Fruit fly (Drosophila melanogaster): ENCODE data around the gene mex1.

The mex1 gene

dm6 chr3L:15530638-15531225, 11.3 kb upstream of the mex1 start (continued):
- no peak for TF ChIP-seq HLHmδ (GFP tag; optimal IDR thresholded peaks at IDR 0.05)
- no peak for TF ChIP-seq GATAe (GFP tag; conservative IDR thresholded peaks at IDR 0.05)
- no peak for TF ChIP-seq Awh (GFP tag; IDR thresholded peaks at IDR 0.05)
- no peak for TF ChIP-seq Stat92E (GFP tag; optimal IDR thresholded peaks at IDR 0.05)
- TF ChIP-seq dm (GFP tag; optimal IDR thresholded peaks at IDR 0.05): no peak
- TF ChIP-seq CG10209 (GFP tag; optimal IDR thresholded peaks at IDR 0.05): peak; percentile 2
- no peak for TF ChIP-seq bigmax (GFP tag; optimal IDR thresholded peaks at IDR 0.05)
- no peak for TF ChIP-seq D (optimal IDR thresholded peaks at IDR 0.05)
- peak; percentile 17 for TF ChIP-seq D (GFP tag; optimal IDR thresholded peaks at IDR 0.05)
- no peak for TF ChIP-seq CG10979 (tag; optimal IDR thresholded peaks at IDR 0.05)
- TF ChIP-seq dmrt11E (tag; optimal IDR thresholded peaks at IDR 0.05): no peak
- no peak for TF ChIP-seq insv (GFP tag; optimal IDR thresholded peaks at IDR 0.05)
- TF ChIP-seq sna (GFP tag; IDR thresholded peaks at IDR 0.05; ENCODE audit: partially characterized antibody): no peak
- TF ChIP-seq Optix (GFP tag; IDR thresholded peaks at IDR 0.05): no peak
- no peak for TF ChIP-seq CG13424 (tag; optimal IDR thresholded peaks at IDR 0.05)
- TF ChIP-seq Opbp (GFP tag; IDR thresholded peaks at IDR 0.05; ENCODE audit: partially characterized antibody): no peak
- TF ChIP-seq Mrtf (GFP tag; IDR thresholded peaks at IDR 0.05): no peak
- TF ChIP-seq CG10462 (GFP tag; optimal IDR thresholded peaks at IDR 0.05): no peak
- TF ChIP-seq CG12104 (GFP tag; optimal IDR thresholded peaks at IDR 0.05): no peak
- TF ChIP-seq Hr51 (GFP tag; optimal IDR thresholded peaks at IDR 0.05): no peak
- no peak for TF ChIP-seq Fer3 (tag; optimal IDR thresholded peaks at IDR 0.05)
- no peak for TF ChIP-seq shn (GFP tag; optimal IDR thresholded peaks at IDR 0.05)
- peak in 1 of 2 experiments; percentile 34 for TF ChIP-seq bsh (GFP tag; optimal IDR thresholded peaks at IDR 0.05)
- peak; percentile 57 for TF ChIP-seq CG33557 (GFP tag; optimal IDR thresholded peaks at IDR 0.05)
- no peak for TF ChIP-seq CG12942 (GFP tag; optimal IDR thresholded peaks at IDR 0.05)
- no peak for TF ChIP-seq Adf1 (GFP tag; IDR thresholded peaks at IDR 0.05)
- TF ChIP-seq dpn (GFP tag; optimal IDR thresholded peaks at IDR 0.05): no peak
- TF ChIP-seq Blimp-1 (GFP tag; optimal IDR thresholded peaks at IDR 0.05): no peak
- TF ChIP-seq CG32532 (GFP tag; IDR thresholded peaks at IDR 0.05): no peak
- TF ChIP-seq CG17912 (GFP tag; optimal IDR thresholded peaks at IDR 0.05): no peak
- no peak for TF ChIP-seq CG16813 (GFP tag; IDR thresholded peaks at IDR 0.05; ENCODE audit: partially characterized antibody)
- TF ChIP-seq CG17385 (GFP tag; optimal IDR thresholded peaks at IDR 0.05): no peak
- no peak for TF ChIP-seq Mad (GFP tag; optimal IDR thresholded peaks at IDR 0.05)
- TF ChIP-seq CG12155 (GFP tag; optimal IDR thresholded peaks at IDR 0.05): no peak
- no peak for TF ChIP-seq grn (GFP tag; optimal IDR thresholded peaks at IDR 0.05)
- TF ChIP-seq jumu (GFP tag; optimal IDR thresholded peaks at IDR 0.05): no peak
- no peak for TF ChIP-seq klu (GFP tag; IDR thresholded peaks at IDR 0.05)
- no peak for TF ChIP-seq CG12236 (GFP tag; optimal IDR thresholded peaks at IDR 0.05)
- peak; percentile 43 for TF ChIP-seq wek (GFP tag; optimal IDR thresholded peaks at IDR 0.05)
- no peak for TF ChIP-seq Scr (GFP tag; IDR thresholded peaks at IDR 0.05; ENCODE audit: partially characterized antibody)
- TF ChIP-seq CkIIα-i1 (GFP tag; IDR thresholded peaks at IDR 0.05): no peak
- no peak for TF ChIP-seq CG4617 (GFP tag; optimal IDR thresholded peaks at IDR 0.05; ENCODE audit: borderline replicate concordance)
- no peak for TF ChIP-seq CG10267 (tag; optimal IDR thresholded peaks at IDR 0.05)
- peak; percentile 0 for TF ChIP-seq tap (tag; optimal IDR thresholded peaks at IDR 0.05)
- TF ChIP-seq CG14667 (GFP tag; IDR thresholded peaks at IDR 0.05): no peak
- TF ChIP-seq gcm2 (GFP tag; optimal IDR thresholded peaks at IDR 0.05): no peak
- no peak for TF ChIP-seq CG4820 (GFP tag; optimal IDR thresholded peaks at IDR 0.05)
- no peak for TF ChIP-seq disco-r (GFP tag; optimal IDR thresholded peaks at IDR 0.05)
- TF ChIP-seq CG7786 (GFP tag; optimal IDR thresholded peaks at IDR 0.05): no peak
- no peak for TF ChIP-seq CG12219 (GFP tag; optimal IDR thresholded peaks at IDR 0.05)

Data from whole organism, embryonic.